Fruit fly (Drosophila melanogaster): ENCODE data around the gene CG6178.

- TF ChIP-seq Abd-B (GFP tag; optimal IDR thresholded peaks at IDR 0.05) (no peak), Dfd (GFP tag; optimal IDR thresholded peaks at IDR 0.05) (no peak), HLH106 (tag; optimal IDR thresholded peaks at IDR 0.05) (peak; percentile 96), pan (optimal IDR thresholded peaks at IDR 0.05) (no peak), brk (GFP tag; optimal IDR thresholded peaks at IDR 0.05) (no peak), OdsH (GFP tag; optimal IDR thresholded peaks at IDR 0.05) (peak; percentile 83), CG32264 (GFP tag; optimal IDR thresholded peaks at IDR 0.05) (peak; percentile 46), foxo (GFP tag; optimal IDR thresholded peaks at IDR 0.05) (peak in 1 of 2 experiments; percentile 90), psq (GFP tag; optimal IDR thresholded peaks at IDR 0.05) (peak; percentile 82), rgr (GFP tag; optimal IDR thresholded peaks at IDR 0.05) (peak; percentile 89), GATAd (GFP tag; optimal IDR thresholded peaks at IDR 0.05) (no peak)
Measured at dm6 chr3R:24161173-24161811, 9.1 kb downstream of the CG6178 start, which contains the start of the genes Myo95E and TBC1d7.
